Fruit fly (Drosophila melanogaster): ENCODE data around the gene CG46448.

The CG46448 gene

dm6 chr2L:2428209-2428488, 36.7 kb downstream of the CG46448 start, which contains the start of gene dpp:
dpp (plus strand) TSS chr2L:2428372.
- TF ChIP-seq eyg (GFP tag; optimal IDR thresholded peaks at IDR 0.05), result no peak
- peak; percentile 84; the same call in 2 of the 3 replicates for TF ChIP-seq CG6175 (GFP tag; IDR thresholded peaks at IDR 0.05)
- peak; percentile 44 for TF ChIP-seq Deaf1 (tag; optimal IDR thresholded peaks at IDR 0.05)
- 0 out of 3 replicates have a peak, but pooled peaks have one; percentile 15 for TF ChIP-seq Aef1 (GFP tag; IDR thresholded peaks at IDR 0.05)
- no peak for TF ChIP-seq CG8388 (GFP tag; optimal IDR thresholded peaks at IDR 0.05)
- peak; percentile 31; the same call in 1 of the 2 replicates for TF ChIP-seq sob (GFP tag; IDR thresholded peaks at IDR 0.05)
- peak; percentile 23 for TF ChIP-seq CG8478 (optimal IDR thresholded peaks at IDR 0.05)
- TF ChIP-seq Sry-δ (GFP tag; optimal IDR thresholded peaks at IDR 0.05), result no peak
- peak; percentile 39 for TF ChIP-seq Adf1 (GFP tag; IDR thresholded peaks at IDR 0.05)
- TF ChIP-seq CG11696 (GFP tag; IDR thresholded peaks at IDR 0.05), result no peak
- no peak for TF ChIP-seq PHDP (tag; optimal IDR thresholded peaks at IDR 0.05)
- TF ChIP-seq cg (GFP tag; optimal IDR thresholded peaks at IDR 0.05), result peak; percentile 11
- peak in 1 of 2 experiments; percentile 22 for TF ChIP-seq Trl (optimal IDR thresholded peaks at IDR 0.05)
- no peak for TF ChIP-seq Trl (GFP tag; optimal IDR thresholded peaks at IDR 0.05)

- no peak for TF ChIP-seq CG7839 (tag; optimal IDR thresholded peaks at IDR 0.05)
- TF ChIP-seq Awh (GFP tag; IDR thresholded peaks at IDR 0.05), result peak; percentile 77
- peak; percentile 10 for TF ChIP-seq sd (tag; optimal IDR thresholded peaks at IDR 0.05)
Observed at dm6 chr2L:2429588-2429987, 38.1 kb downstream of the CG46448 start.

- TF ChIP-seq CG12769 (tag; optimal IDR thresholded peaks at IDR 0.05), result peak; percentile 36
- TF ChIP-seq crol (GFP tag; IDR thresholded peaks at IDR 0.05), result peak; percentile 59
- TF ChIP-seq mirr (GFP tag; optimal IDR thresholded peaks at IDR 0.05), result no peak
- TF ChIP-seq grn (GFP tag; optimal IDR thresholded peaks at IDR 0.05), result peak; percentile 12
- TF ChIP-seq oc (tag; optimal IDR thresholded peaks at IDR 0.05), result peak; percentile 43
- TF ChIP-seq pros (GFP tag; optimal IDR thresholded peaks at IDR 0.05), result peak; percentile 93
- no peak for TF ChIP-seq CG11247 (GFP tag; IDR thresholded peaks at IDR 0.05)
- peak; percentile 80 for TF ChIP-seq sd (tag; optimal IDR thresholded peaks at IDR 0.05)
- no peak for TF ChIP-seq Kr (GFP tag; optimal IDR thresholded peaks at IDR 0.05)
- TF ChIP-seq bowl (GFP tag; IDR thresholded peaks at IDR 0.05), result 0 out of 2 replicates have a peak, but pooled peaks have one; percentile 56
- no peak for TF ChIP-seq CG18476 (GFP tag; optimal IDR thresholded peaks at IDR 0.05)
Observed at dm6 chr2L:2430251-2430650, 38.8 kb downstream of the CG46448 start.

- TF ChIP-seq Fer3 (tag; optimal IDR thresholded peaks at IDR 0.05), result no peak
- 0 out of 2 replicates have a peak, but pooled peaks have one; percentile 23 for TF ChIP-seq Drgx (GFP tag; IDR thresholded peaks at IDR 0.05)
- TF ChIP-seq Ets65A (GFP tag), result peak; percentile 39
- TF ChIP-seq crol (GFP tag; IDR thresholded peaks at IDR 0.05), result peak; percentile 94
- TF ChIP-seq Hand (GFP tag; optimal IDR thresholded peaks at IDR 0.05), result no peak
- TF ChIP-seq Dek (tag; optimal IDR thresholded peaks at IDR 0.05), result no peak
- TF ChIP-seq CG10979 (tag; optimal IDR thresholded peaks at IDR 0.05), result no peak
- 0 out of 3 replicates have a peak, but pooled peaks have one; percentile 40 for TF ChIP-seq hb (GFP tag; IDR thresholded peaks at IDR 0.05; ENCODE audit: partially characterized antibody)
- TF ChIP-seq PHDP (tag; optimal IDR thresholded peaks at IDR 0.05), result peak; percentile 12
- no peak for TF ChIP-seq zf30C (GFP tag; optimal IDR thresholded peaks at IDR 0.05)
- no peak for TF ChIP-seq CG7987 (GFP tag; optimal IDR thresholded peaks at IDR 0.05)
- TF ChIP-seq sens (GFP tag), result peak; percentile 54
- peak in 1 of 2 experiments; percentile 37 for TF ChIP-seq bsh (GFP tag; optimal IDR thresholded peaks at IDR 0.05)
- TF ChIP-seq lbe (GFP tag; optimal IDR thresholded peaks at IDR 0.05), result no peak
- TF ChIP-seq nom (GFP tag; optimal IDR thresholded peaks at IDR 0.05), result peak; percentile 33
- TF ChIP-seq chif (GFP tag; optimal IDR thresholded peaks at IDR 0.05), result no peak
- TF ChIP-seq ATbp (GFP tag; optimal IDR thresholded peaks at IDR 0.05), result no peak
- peak; percentile 20 for TF ChIP-seq gem (tag; optimal IDR thresholded peaks at IDR 0.05)
- no peak for TF ChIP-seq CG18619 (GFP tag; optimal IDR thresholded peaks at IDR 0.05)
Observed at dm6 chr2L:2432809-2433493, 41.5 kb downstream of the CG46448 start.

Data from whole organism, embryonic.